Worm (Caenorhabditis elegans) whole organism, late embryonic: ENCODE measurements around the gene hpr-9.

Source experiments
- C08G9.2 ChIP-seq: sonication (generic microtip); optimal IDR thresholded peaks from 2 replicates; lab custom pipeline; 2016; ENCODE audit warnings: mild to moderate bottlenecking, missing genetic modification characterization, moderate library complexity, missing compliant biosample characterization
- C38D4.7 ChIP-seq: fragments of 200-800 bp; sonication (Bioruptor generic); optimal IDR thresholded peaks from 2 replicates; lab custom pipeline; 2018; ENCODE audit warnings: mild to moderate bottlenecking, missing genetic modification characterization, moderate library complexity, missing compliant biosample characterization
- F13H6.1 ChIP-seq: sonication (generic microtip); optimal IDR thresholded peaks from 2 replicates; lab custom pipeline; 2016; ENCODE audit warnings: missing genetic modification characterization, missing compliant biosample characterization
- K02D7.2 ChIP-seq: sonication (generic microtip); optimal IDR thresholded peaks from 2 replicates; lab custom pipeline; 2017; ENCODE audit warnings: mild to moderate bottlenecking, missing genetic modification characterization, missing compliant biosample characterization
- K09A11.1 ChIP-seq: sonication (generic microtip); optimal IDR thresholded peaks from 2 replicates; lab custom pipeline; 2017; ENCODE audit warnings: antibody characterized with exemption, mild to moderate bottlenecking, missing genetic modification characterization, missing compliant biosample characterization; ENCODE audit not compliant: insufficient read depth
- T23F11.4 ChIP-seq: fragments of 200-800 bp; sonication (Bioruptor generic); optimal IDR thresholded peaks from 2 replicates; lab custom pipeline; 2018; ENCODE audit warnings: mild to moderate bottlenecking, missing genetic modification characterization, missing compliant biosample characterization
- Y22D7AL.16 ChIP-seq: sonication (generic microtip); optimal IDR thresholded peaks from 2 replicates; lab custom pipeline; 2016; ENCODE audit warnings: missing genetic modification characterization, missing compliant biosample characterization
- ahr-1 ChIP-seq: sonication (generic microtip); optimal IDR thresholded peaks from 2 replicates; lab custom pipeline; 2016; ENCODE audit warnings: missing genetic modification characterization, missing compliant biosample characterization
- ama-1 ChIP-seq: fragments of 150-350 bp; optimal IDR thresholded peaks from 2 replicates; lab custom pipeline; 2014
- ceh-18 ChIP-seq: sonication (generic microtip); optimal IDR thresholded peaks from 2 replicates; lab custom pipeline; 2016; ENCODE audit warnings: missing genetic modification characterization, missing compliant biosample characterization
- ceh-19 ChIP-seq: fragments of 200-800 bp; sonication (Bioruptor generic); optimal IDR thresholded peaks from 2 replicates; lab custom pipeline; 2018; ENCODE audit warnings: mild to moderate bottlenecking, missing genetic modification characterization, missing compliant biosample characterization
- ceh-2 ChIP-seq: sonication (generic microtip); optimal IDR thresholded peaks from 2 replicates; lab custom pipeline; 2016; ENCODE audit warnings: missing genotype, missing genetic modification characterization, missing compliant biosample characterization
- ceh-22 ChIP-seq: sonication (generic microtip); optimal IDR thresholded peaks from 2 replicates; lab custom pipeline; 2017; ENCODE audit warnings: missing biosample characterization, missing genetic modification characterization
- ceh-30 ChIP-seq: fragments of 150-350 bp; optimal IDR thresholded peaks from 2 replicates; lab custom pipeline; 2014; ENCODE audit warnings: missing biosample characterization, missing genetic modification characterization
- ceh-34 ChIP-seq: sonication (generic microtip); optimal IDR thresholded peaks from 2 replicates; lab custom pipeline; 2016; ENCODE audit warnings: mild to moderate bottlenecking, missing genetic modification characterization, missing compliant biosample characterization
- ceh-45 ChIP-seq: fragments of 200-800 bp; sonication (Bioruptor generic); IDR thresholded peaks from 2 replicates; pipeline ENCODE4 v1.3.6; 2022; ENCODE audit warnings: missing genetic modification reagents, missing genetic modification characterization, missing compliant biosample characterization
- ceh-6 ChIP-seq: fragments of 200-800 bp; sonication (Bioruptor generic); optimal IDR thresholded peaks from 2 replicates; lab custom pipeline; 2018; ENCODE audit warnings: mild to moderate bottlenecking, missing genetic modification characterization, missing compliant biosample characterization
- ceh-9 ChIP-seq: sonication (generic microtip); optimal IDR thresholded peaks from 2 replicates; lab custom pipeline; 2016; ENCODE audit warnings: mild to moderate bottlenecking, missing genetic modification characterization, inconsistent platforms, missing compliant biosample characterization
- che-1 ChIP-seq: sonication (generic microtip); optimal IDR thresholded peaks from 2 replicates; lab custom pipeline; 2016; ENCODE audit warnings: mild to moderate bottlenecking, missing genetic modification characterization, missing compliant biosample characterization
- dmd-4 ChIP-seq: sonication (generic microtip); optimal IDR thresholded peaks from 2 replicates; lab custom pipeline; 2016; ENCODE audit warnings: borderline replicate concordance, missing genetic modification characterization, missing compliant biosample characterization
- dve-1 ChIP-seq: sonication (generic microtip); optimal IDR thresholded peaks from 2 replicates; lab custom pipeline; 2017; ENCODE audit warnings: antibody characterized with exemption, mild to moderate bottlenecking, missing genetic modification characterization, missing compliant biosample characterization
- elt-2 ChIP-seq: sonication (generic microtip); optimal IDR thresholded peaks from 2 replicates; lab custom pipeline; 2016; ENCODE audit warnings: missing genetic modification reagents, missing genetic modification characterization, missing compliant biosample characterization
- elt-4 ChIP-seq: sonication (generic microtip); optimal IDR thresholded peaks from 2 replicates; lab custom pipeline; 2016; ENCODE audit warnings: missing genetic modification characterization, missing compliant biosample characterization
- ets-4 ChIP-seq: sonication (generic microtip); optimal IDR thresholded peaks from 2 replicates; lab custom pipeline; 2016; ENCODE audit warnings: missing genetic modification characterization, missing compliant biosample characterization
- eyg-1 ChIP-seq: sonication (generic microtip); optimal IDR thresholded peaks from 2 replicates; lab custom pipeline; 2016; ENCODE audit warnings: missing genotype, missing genetic modification characterization, missing compliant biosample characterization
- fax-1 ChIP-seq: sonication (generic microtip); optimal IDR thresholded peaks from 2 replicates; lab custom pipeline; 2016; ENCODE audit warnings: missing genotype, missing genetic modification characterization, missing compliant biosample characterization
- fkh-6 ChIP-seq: sonication (generic microtip); optimal IDR thresholded peaks from 2 replicates; lab custom pipeline; 2016; ENCODE audit warnings: missing genetic modification characterization, missing compliant biosample characterization
- gmeb-2 ChIP-seq: sonication (generic microtip); optimal IDR thresholded peaks from 2 replicates; lab custom pipeline; 2016; ENCODE audit warnings: missing genetic modification characterization, inconsistent platforms, missing compliant biosample characterization
- hlh-13 ChIP-seq: fragments of 200-800 bp; sonication (Bioruptor generic); optimal IDR thresholded peaks from 2 replicates; lab custom pipeline; 2018; ENCODE audit warnings: mild to moderate bottlenecking, missing genetic modification characterization, missing compliant biosample characterization
- hlh-30 ChIP-seq: sonication (generic microtip); optimal IDR thresholded peaks from 2 replicates; lab custom pipeline; 2017; ENCODE audit warnings: antibody characterized with exemption, missing genetic modification characterization, missing compliant biosample characterization; ENCODE audit not compliant: insufficient read depth
- hlh-6 ChIP-seq: sonication (generic microtip); optimal IDR thresholded peaks from 2 replicates; lab custom pipeline; 2016; ENCODE audit warnings: missing genotype, missing genetic modification characterization, missing compliant biosample characterization
- hlh-8 ChIP-seq: sonication (generic microtip); optimal IDR thresholded peaks from 2 replicates; lab custom pipeline; 2016; ENCODE audit warnings: missing genotype, missing genetic modification characterization, missing compliant biosample characterization
- madf-2 ChIP-seq: sonication (generic microtip); optimal IDR thresholded peaks from 2 replicates; lab custom pipeline; 2017; ENCODE audit warnings: missing genetic modification characterization, missing compliant biosample characterization
- nfya-1 ChIP-seq: sonication (generic microtip); optimal IDR thresholded peaks from 2 replicates; lab custom pipeline; 2017; ENCODE audit warnings: missing genetic modification characterization, mild to moderate bottlenecking, missing compliant biosample characterization, antibody characterized with exemption, moderate library complexity
- nhr-232 ChIP-seq: sonication (generic microtip); optimal IDR thresholded peaks from 2 replicates; lab custom pipeline; 2016; ENCODE audit warnings: missing genetic modification characterization, missing compliant biosample characterization
- npax-4 ChIP-seq: sonication (generic microtip); optimal IDR thresholded peaks from 2 replicates; lab custom pipeline; 2016; ENCODE audit warnings: missing genetic modification characterization, missing compliant biosample characterization
- pat-9 ChIP-seq: fragments of 200-800 bp; sonication (Bioruptor generic); optimal IDR thresholded peaks from 2 replicates; lab custom pipeline; 2018; ENCODE audit warnings: mild to moderate bottlenecking, missing genetic modification characterization, moderate library complexity, missing compliant biosample characterization
- pha-2 ChIP-seq: sonication (generic microtip); optimal IDR thresholded peaks from 2 replicates; lab custom pipeline; 2017; ENCODE audit warnings: mild to moderate bottlenecking, missing genetic modification characterization, missing compliant biosample characterization
- pha-4 ChIP-seq: fragments of 150-350 bp; optimal IDR thresholded peaks from 2 replicates; lab custom pipeline; 2018; ENCODE audit warnings: missing biosample characterization, missing genetic modification reagents, missing genetic modification characterization
- pros-1 ChIP-seq: fragments of 150-350 bp; optimal IDR thresholded peaks from 2 replicates; lab custom pipeline; 2014; ENCODE audit warnings: missing biosample characterization, missing genetic modification reagents, missing genetic modification characterization
- ref-2 ChIP-seq: sonication (generic microtip); optimal IDR thresholded peaks from 2 replicates; lab custom pipeline; 2016; ENCODE audit warnings: missing genetic modification characterization, missing compliant biosample characterization
- rnt-1 ChIP-seq: sonication (generic microtip); optimal IDR thresholded peaks from 2 replicates; lab custom pipeline; 2016; ENCODE audit warnings: missing genetic modification characterization, missing compliant biosample characterization
- sdc-2 ChIP-seq: sonication (generic microtip); optimal IDR thresholded peaks from 2 replicates; lab custom pipeline; 2016; ENCODE audit warnings: missing genotype, missing genetic modification characterization, missing compliant biosample characterization
- sox-2 ChIP-seq: fragments of 200-800 bp; sonication (Bioruptor generic); IDR thresholded peaks from 2 replicates; pipeline ENCODE4 v1.3.6; 2022; ENCODE audit warnings: missing genetic modification reagents, missing genetic modification characterization, missing compliant biosample characterization
- sox-4 ChIP-seq: sonication (generic microtip); optimal IDR thresholded peaks from 2 replicates; lab custom pipeline; 2017; ENCODE audit warnings: mild to moderate bottlenecking, missing genetic modification characterization, inconsistent platforms, missing compliant biosample characterization
- syd-9 ChIP-seq: sonication (generic microtip); optimal IDR thresholded peaks from 2 replicates; lab custom pipeline; 2016; ENCODE audit warnings: mild to moderate bottlenecking, missing genetic modification characterization, moderate library complexity, missing compliant biosample characterization
- tbx-2 ChIP-seq: sonication (generic microtip); optimal IDR thresholded peaks from 2 replicates; lab custom pipeline; 2016; ENCODE audit warnings: missing genetic modification characterization, missing compliant biosample characterization
- ttx-3 ChIP-seq: sonication (generic microtip); optimal IDR thresholded peaks from 2 replicates; lab custom pipeline; 2016; ENCODE audit warnings: missing genetic modification reagents, missing genetic modification characterization, missing compliant biosample characterization
- unc-3 ChIP-seq, 2 experiments: fragments of 200-800 bp in 1 of 2; sonication (Bioruptor generic) in 1 of 2; sonication (generic microtip) in 1 of 2; conservative IDR thresholded peaks in 1 of 2; optimal IDR thresholded peaks in 1 of 2; 2 replicates each; pipeline versions ENCODE4 v1.3.6 to Lab custom; 2016 to 2022; ENCODE audit warnings: missing compliant biosample characterization in 2 of 2, missing genetic modification characterization in 2 of 2, missing genetic modification reagents in 1 of 2
- unc-55 ChIP-seq: sonication (generic microtip); optimal IDR thresholded peaks from 2 replicates; lab custom pipeline; 2017; ENCODE audit warnings: missing biosample characterization, missing genetic modification reagents, missing genetic modification characterization
- unc-86 ChIP-seq: sonication (generic microtip); optimal IDR thresholded peaks from 2 replicates; lab custom pipeline; 2016; ENCODE audit warnings: missing genetic modification characterization, missing compliant biosample characterization
- ztf-16 ChIP-seq: sonication (generic microtip); optimal IDR thresholded peaks from 2 replicates; lab custom pipeline; 2017; ENCODE audit warnings: missing genetic modification characterization, missing compliant biosample characterization

Gene hpr-9

DNA sequence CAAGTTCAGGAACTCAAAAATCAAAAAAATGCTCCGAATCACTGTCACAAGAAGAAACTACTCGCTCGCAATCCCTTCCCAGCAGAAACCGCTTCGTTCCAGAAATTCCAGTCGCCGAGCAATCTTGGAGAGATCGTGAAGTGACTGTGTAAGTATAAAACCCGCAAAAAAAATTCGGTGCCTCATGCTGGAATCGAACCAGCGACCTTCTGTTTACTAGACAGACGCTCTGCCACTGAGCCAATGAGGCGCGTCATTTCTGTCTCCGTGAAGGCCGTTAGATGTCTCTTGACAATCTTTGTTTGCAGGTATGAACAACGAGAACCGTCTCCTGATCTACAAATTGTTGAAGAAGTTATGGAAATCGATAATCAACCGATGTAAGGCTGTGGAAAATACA, 3.2 kb downstream of the hpr-9 start:
- TF ChIP-seq gmeb-2 (peak; percentile 43), che-1 (tag; lab: Kevin White, UChicago) (peak; percentile 80), K02D7.2 (peak; percentile 48), nfya-1 (peak; percentile 26), ttx-3 (tag; lab: Kevin White, UChicago) (peak; percentile 50), pat-9 (tag; lab: Kevin White, UChicago) (peak; percentile 65), Y22D7AL.16 (peak; percentile 30), ahr-1 (no peak), C38D4.7 (GFP tag; lab: Kevin White, UChicago) (peak; percentile 67), tbx-2 (peak; percentile 51), npax-4 (tag; lab: Kevin White, UChicago) (peak; percentile 22), sdc-2 (tag; lab: Kevin White, UChicago) (peak; percentile 27), ceh-34 (peak; percentile 41), ets-4 (tag; lab: Kevin White, UChicago) (no peak), unc-3 (GFP tag; conservative IDR thresholded peaks at IDR 0.05; lab: Robert Waterston, UW) (0 out of 2 replicates have a peak, but pooled peaks have one; percentile 34), unc-3 (tag; optimal IDR thresholded peaks at IDR 0.05; lab: Kevin White, UChicago) (peak; percentile 58), elt-4 (tag; lab: Kevin White, UChicago) (no peak), unc-86 (tag; lab: Kevin White, UChicago) (peak; percentile 70), ceh-22 (tag; lab: Kevin White, UChicago) (no peak), ceh-19 (GFP tag; lab: Kevin White, UChicago) (peak; percentile 68), ceh-30 (tag; lab: Kevin White, UChicago) (no peak), F13H6.1 (tag; lab: Kevin White, UChicago) (no peak), dve-1 (peak; percentile 53), hlh-13 (GFP tag; lab: Kevin White, UChicago) (peak; percentile 55), hlh-6 (tag; lab: Kevin White, UChicago) (peak; percentile 75), ceh-45 (GFP tag; lab: Robert Waterston, UW) (no peak), pros-1 (tag; lab: Kevin White, UChicago) (no peak), ceh-18 (peak; percentile 63), sox-2 (peak; percentile 77), C08G9.2 (peak; percentile 66), hlh-30 (tag; lab: Kevin White, UChicago) (peak; percentile 40), syd-9 (tag; lab: Kevin White, UChicago) (peak; percentile 48), madf-2 (tag; lab: Kevin White, UChicago) (peak; percentile 63), ceh-9 (tag; lab: Kevin White, UChicago) (peak; percentile 29), nhr-232 (tag; lab: Kevin White, UChicago) (peak; percentile 80), ztf-16 (tag; lab: Kevin White, UChicago) (peak; percentile 56), ceh-2 (peak; percentile 36), ref-2 (peak; percentile 37), fax-1 (tag; lab: Kevin White, UChicago) (peak; percentile 58), pha-4 (tag; lab: Kevin White, UChicago) (no peak), sox-4 (tag; lab: Kevin White, UChicago) (peak; percentile 65), eyg-1 (tag; lab: Kevin White, UChicago) (peak; percentile 31), K09A11.1 (no peak), dmd-4 (tag; lab: Kevin White, UChicago) (no peak), hlh-8 (tag; lab: Kevin White, UChicago) (no peak), ama-1 (lab: Kevin White, UChicago) (no peak), ceh-6 (peak; percentile 76), elt-2 (tag; lab: Kevin White, UChicago) (peak; percentile 76), T23F11.4 (GFP tag; lab: Kevin White, UChicago) (peak; percentile 36), pha-2 (tag; lab: Kevin White, UChicago) (peak; percentile 67), fkh-6 (tag; lab: Kevin White, UChicago) (peak; percentile 65), unc-55 (GFP tag; lab: Kevin White, UChicago) (no peak), rnt-1 (peak; percentile 44)
